Fruit fly (Drosophila melanogaster): ENCODE data around the gene CG33170.

CG33170 gene

dm6 chr3L:22822544-22823175 is 41.7 kb upstream of the CG33170 start (continued):
- TF ChIP-seq CG5180 (GFP tag; optimal IDR thresholded peaks at IDR 0.05) (no peak), Mrtf (GFP tag; IDR thresholded peaks at IDR 0.05) (no peak), pum (GFP tag; optimal IDR thresholded peaks at IDR 0.05) (no peak), Bgb (GFP tag; IDR thresholded peaks at IDR 0.05; ENCODE audit: partially characterized antibody) (no peak; the same call in 1 of the 2 replicates), CG17359 (tag; optimal IDR thresholded peaks at IDR 0.05) (peak; percentile 18), insv (GFP tag; optimal IDR thresholded peaks at IDR 0.05) (no peak), ci (GFP tag; IDR thresholded peaks at IDR 0.05) (0 out of 3 replicates have a peak, but pooled peaks have one; percentile 29), tio (GFP tag; optimal IDR thresholded peaks at IDR 0.05) (no peak), CG34224 (GFP tag; IDR thresholded peaks at IDR 0.05; ENCODE audit: partially characterized antibody) (no peak; the same call in 2 of the 3 replicates), gcm2 (GFP tag; optimal IDR thresholded peaks at IDR 0.05) (no peak), CG3726 (GFP tag; IDR thresholded peaks at IDR 0.05) (no peak), crp (GFP tag; optimal IDR thresholded peaks at IDR 0.05) (no peak), NK7.1 (GFP tag; optimal IDR thresholded peaks at IDR 0.05) (no peak), BEAF-32 (GFP tag; optimal IDR thresholded peaks at IDR 0.05) (no peak), B-H1 (GFP tag; IDR thresholded peaks at IDR 0.05) (no peak), sens-2 (GFP tag; IDR thresholded peaks at IDR 0.05) (no peak), MBD-R2 (GFP tag; IDR thresholded peaks at IDR 0.05) (no peak), CG4820 (GFP tag; optimal IDR thresholded peaks at IDR 0.05) (no peak), CG7786 (GFP tag; optimal IDR thresholded peaks at IDR 0.05) (no peak), pho (GFP tag; optimal IDR thresholded peaks at IDR 0.05) (no peak), HLH3B (GFP tag; IDR thresholded peaks at IDR 0.05) (no peak; the same call in 1 of the 2 replicates), btn (GFP tag; optimal IDR thresholded peaks at IDR 0.05) (no peak), Rx (GFP tag; IDR thresholded peaks at IDR 0.05) (no peak), CG42726 (GFP tag; IDR thresholded peaks at IDR 0.05; ENCODE audit: partially characterized antibody) (no peak), CG4730 (GFP tag; IDR thresholded peaks at IDR 0.05) (no peak), CG12299 (tag; optimal IDR thresholded peaks at IDR 0.05) (no peak), Gug (GFP tag; IDR thresholded peaks at IDR 0.05) (no peak), CG14860 (GFP tag; IDR thresholded peaks at IDR 0.05; ENCODE audit: partially characterized antibody) (no peak), wek (GFP tag; optimal IDR thresholded peaks at IDR 0.05) (no peak), CG11247 (GFP tag; IDR thresholded peaks at IDR 0.05) (no peak), bab2 (GFP tag; optimal IDR thresholded peaks at IDR 0.05) (no peak), CG18599 (GFP tag; optimal IDR thresholded peaks at IDR 0.05) (peak; percentile 15), CG1647 (GFP tag; optimal IDR thresholded peaks at IDR 0.05) (no peak), CG17186 (GFP tag; optimal IDR thresholded peaks at IDR 0.05) (no peak), CG30431 (GFP tag; optimal IDR thresholded peaks at IDR 0.05) (no peak), CG3995 (GFP tag; optimal IDR thresholded peaks at IDR 0.05) (peak; percentile 34), Ets65A (GFP tag) (no peak), CG6813 (GFP tag; optimal IDR thresholded peaks at IDR 0.05) (no peak), prd (optimal IDR thresholded peaks at IDR 0.05) (no peak), prd (GFP tag; IDR thresholded peaks at IDR 0.05) (no peak), CG11398 (GFP tag; optimal IDR thresholded peaks at IDR 0.05) (no peak), nmo (GFP tag; optimal IDR thresholded peaks at IDR 0.05) (no peak), Dfd (GFP tag; optimal IDR thresholded peaks at IDR 0.05) (no peak), CHES-1-like (GFP tag; optimal IDR thresholded peaks at IDR 0.05) (no peak), ac (GFP tag; optimal IDR thresholded peaks at IDR 0.05) (no peak), twi (tag; optimal IDR thresholded peaks at IDR 0.05) (no peak), sqz (GFP tag; optimal IDR thresholded peaks at IDR 0.05) (peak; percentile 25), CG10321 (GFP tag; IDR thresholded peaks at IDR 0.05) (no peak), TFAM (GFP tag; optimal IDR thresholded peaks at IDR 0.05) (no peak), CG9932 (GFP tag; IDR thresholded peaks at IDR 0.05) (no peak), gt (GFP tag; IDR thresholded peaks at IDR 0.05) (no peak)

Measured in whole organism, embryonic.